Worm (Caenorhabditis elegans) whole organism, L1 larva: ENCODE data around the gene Y62H9A.8.

Experiments used
- aly-2 ChIP-seq: fragments of 150-350 bp; optimal IDR thresholded peaks from 2 replicates; lab custom pipeline; 2014; ENCODE audit warnings: missing biosample characterization, missing genetic modification characterization
- egl-27 ChIP-seq, 2 experiments: fragments of 150-350 bp in 1 of 2; sonication (generic microtip); optimal IDR thresholded peaks; 3 replicates each; lab custom pipeline; 2017 to 2018; ENCODE audit warnings: missing biosample characterization in 2 of 2, missing genetic modification characterization in 2 of 2, missing genetic modification reagents in 2 of 2
- elt-3 ChIP-seq, 6 experiments: fragments of 150-350 bp in 1 of 6; sonication (generic microtip); optimal IDR thresholded peaks; 2 replicates each; lab custom pipeline; 2017 to 2018; ENCODE audit warnings: missing biosample characterization in 6 of 6, missing genetic modification characterization in 6 of 6, inconsistent platforms in 1 of 6
- jun-1 ChIP-seq: fragments of 150-350 bp; optimal IDR thresholded peaks from 2 replicates; lab custom pipeline; 2014; ENCODE audit warnings: missing biosample characterization, missing genetic modification reagents, missing genetic modification characterization
- lin-13 ChIP-seq: fragments of 150-350 bp; optimal IDR thresholded peaks from 2 replicates; lab custom pipeline; 2014; ENCODE audit warnings: missing biosample characterization, missing genetic modification reagents, missing genetic modification characterization
- lsy-2 ChIP-seq, 2 experiments: fragments of 150-350 bp; optimal IDR thresholded peaks; 2 replicates each; lab custom pipeline; 2014; ENCODE audit warnings: missing biosample characterization in 2 of 2, missing genetic modification characterization in 2 of 2
- skn-1 ChIP-seq: fragments of 150-350 bp; optimal IDR thresholded peaks from 2 replicates; lab custom pipeline; 2014; ENCODE audit warnings: missing biosample characterization, missing genetic modification characterization
- snpc-4 ChIP-seq: fragments of 150-350 bp; optimal IDR thresholded peaks from 2 replicates; lab custom pipeline; 2014; ENCODE audit warnings: missing biosample characterization, missing genetic modification characterization

ce11 chrX:11878109-11878508 is 14.1 kb downstream of the Y62H9A.8 start, which contains the start of gene Y62H9A.2:
- no peak for TF ChIP-seq skn-1 (tag; lab: Kevin White, UChicago)
- TF ChIP-seq lin-13 = no peak
- no peak for TF ChIP-seq lsy-2 (tag; optimal IDR thresholded peaks at IDR 0.05; lab: Kevin White, UChicago)
- no peak for TF ChIP-seq egl-27 (tag; optimal IDR thresholded peaks at IDR 0.05; lab: Kevin White, UChicago)
- no peak for TF ChIP-seq jun-1 (tag; lab: Kevin White, UChicago)
- no peak for TF ChIP-seq aly-2 (tag; lab: Kevin White, UChicago)
- no peak for TF ChIP-seq elt-3 (tag; optimal IDR thresholded peaks at IDR 0.05; lab: Kevin White, UChicago)
- TF ChIP-seq snpc-4 (tag; lab: Kevin White, UChicago) = no peak
